Worm (Caenorhabditis elegans): Measurements from ENCODE around the gene ZK596.2.
"Not testable (repeated sequence)": the region's sequence is repeated elsewhere in the genome, so short reads cannot be mapped to it uniquely, and the experiment has no call there.

Gene ZK596.2

ce11 chrIV:10954955-10955354, 45.8 kb upstream of the ZK596.2 start, which contains the start of gene Y69E1A.4:
TSS of gene Y69E1A.4 (plus strand) at chrIV:10955255.
- not testable (repeated sequence) for TF ChIP-seq egl-18, Y53F4B.3, lag-1 (GFP tag; IDR thresholded peaks at IDR 0.05)

DNA sequence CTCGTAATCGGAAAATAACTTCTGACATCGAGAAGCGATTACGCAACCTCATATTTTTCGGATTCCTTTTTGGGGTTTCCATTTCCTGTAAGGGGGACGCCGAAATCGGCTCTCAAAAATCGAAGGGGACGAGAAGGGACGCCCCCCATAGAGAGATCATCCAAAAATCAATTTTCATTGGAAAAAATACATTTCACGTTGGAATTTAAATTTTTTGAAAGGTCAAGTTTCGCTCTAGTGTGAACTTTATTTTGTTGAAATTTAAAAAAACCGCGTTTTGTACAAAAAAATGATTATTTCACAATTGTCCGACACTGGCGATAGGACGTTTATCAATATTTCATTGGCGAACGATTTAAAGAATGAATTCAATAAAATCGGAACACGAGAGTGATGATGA, 42.9 kb upstream of the ZK596.2 start, which contains the start of gene Y69E1A.3:
TSS of gene Y69E1A.3 (plus strand) at position 301 of the 400 bp plus-strand sequence.
- no peak for TF ChIP-seq athp-1 (tag; optimal IDR thresholded peaks at IDR 0.05)

- no peak for TF ChIP-seq fkh-3 (tag; optimal IDR thresholded peaks at IDR 0.05)
- TF ChIP-seq F22D6.2 (tag; optimal IDR thresholded peaks at IDR 0.05) = no peak
- no peak for TF ChIP-seq F52B5.7 (tag; optimal IDR thresholded peaks at IDR 0.05)
- no peak for TF ChIP-seq nfya-2 (GFP tag; IDR thresholded peaks at IDR 0.05)
- TF ChIP-seq tbx-9 (tag; optimal IDR thresholded peaks at IDR 0.05; ENCODE audit: borderline replicate concordance) = no peak
- no peak for TF ChIP-seq Y79H2A.3 (GFP tag; conservative IDR thresholded peaks at IDR 0.05)
- TF ChIP-seq K11D2.4 (GFP tag; IDR thresholded peaks at IDR 0.05) = no peak
- no peak for TF ChIP-seq unc-62 (GFP tag; optimal IDR thresholded peaks at IDR 0.05)
- no peak for TF ChIP-seq tbp1 (GFP tag; optimal IDR thresholded peaks at IDR 0.05)
- peak; percentile 54 for TF ChIP-seq nfya-1 (tag; optimal IDR thresholded peaks at IDR 0.05; ENCODE audit: borderline replicate concordance, insufficient read depth)
- TF ChIP-seq F49E8.2 (tag; optimal IDR thresholded peaks at IDR 0.05; ENCODE audit: insufficient read depth) = no peak
- TF ChIP-seq F37B4.10 (GFP tag; IDR thresholded peaks at IDR 0.05) = no peak
- TF ChIP-seq zim-3 (tag; optimal IDR thresholded peaks at IDR 0.05) = peak; percentile 59
- no peak for TF ChIP-seq ccch-3 (GFP tag; optimal IDR thresholded peaks at IDR 0.05)
- TF ChIP-seq attf-6 (GFP tag; IDR thresholded peaks at IDR 0.05) = no peak
These were observed 41.5 kb upstream of the ZK596.2 start for ce11 chrIV:10950363-10951214.

- no peak for TF ChIP-seq nfya-2 (GFP tag; IDR thresholded peaks at IDR 0.05)
- no peak for TF ChIP-seq gei-17 (GFP tag; optimal IDR thresholded peaks at IDR 0.05)
- no peak for TF ChIP-seq F49E8.2 (tag; optimal IDR thresholded peaks at IDR 0.05; ENCODE audit: insufficient read depth)
- no peak for TF ChIP-seq rpc-1 (optimal IDR thresholded peaks at IDR 0.05)
- no peak for TF ChIP-seq rpc-1 (tag; optimal IDR thresholded peaks at IDR 0.05)
- no peak for TF ChIP-seq let-607 (tag; optimal IDR thresholded peaks at IDR 0.05)
- no peak for TF ChIP-seq xnd-1 (tag; optimal IDR thresholded peaks at IDR 0.05)
- TF ChIP-seq madf-6 (GFP tag; IDR thresholded peaks at IDR 0.05) = no peak
- TF ChIP-seq snpc-3.4 (tag; optimal IDR thresholded peaks at IDR 0.05) = no peak
- no peak for TF ChIP-seq madf-8 (GFP tag; conservative IDR thresholded peaks at IDR 0.05)
- TF ChIP-seq hlh-26 (GFP tag; conservative IDR thresholded peaks at IDR 0.05) = no peak
- no peak for TF ChIP-seq somi-1 (GFP tag; optimal IDR thresholded peaks at IDR 0.05)
- TF ChIP-seq cebp-1 (GFP tag; IDR thresholded peaks at IDR 0.05) = no peak
- no peak for TF ChIP-seq cebp-1 (tag; optimal IDR thresholded peaks at IDR 0.05)
- TF ChIP-seq ceh-58 (GFP tag; IDR thresholded peaks at IDR 0.05) = no peak
- no peak for TF ChIP-seq sptf-2 (GFP tag; optimal IDR thresholded peaks at IDR 0.05)
- TF ChIP-seq ztf-22 (GFP tag; optimal IDR thresholded peaks at IDR 0.05) = no peak
- no peak for TF ChIP-seq Y53F4B.3 (GFP tag; IDR thresholded peaks at IDR 0.05)
- no peak for TF ChIP-seq F39B2.1 (GFP tag; IDR thresholded peaks at IDR 0.05)
- TF ChIP-seq snpc-1.1 (tag; optimal IDR thresholded peaks at IDR 0.05; ENCODE audit: insufficient read depth) = no peak
These were observed 40.4 kb upstream of the ZK596.2 start, which contains the start of gene nsph-3.1 for ce11 chrIV:10949510-10949909. TSS of gene nsph-3.1 (plus strand) at chrIV:10949810.

Data from whole organism, young adult.